Worm (Caenorhabditis elegans) whole organism, mixed stage, embryonic: ENCODE measurements around the gene hsp-12.2.

ENCODE experiments used
- ces-1 ChIP-seq: fragments of 150-350 bp; optimal IDR thresholded peaks from 2 replicates; lab custom pipeline; 2014; ENCODE audit warnings: missing biosample characterization, missing genetic modification reagents, missing genetic modification characterization
- elt-1 ChIP-seq: sonication (generic microtip); optimal IDR thresholded peaks from 2 replicates; lab custom pipeline; 2017; ENCODE audit warnings: missing genetic modification characterization, mild to moderate bottlenecking, missing compliant biosample characterization, antibody characterized with exemption, moderate library complexity, borderline replicate concordance; ENCODE audit not compliant: insufficient read depth
- nhr-12 ChIP-seq: fragments of 150-350 bp; optimal IDR thresholded peaks from 2 replicates; lab custom pipeline; 2014; ENCODE audit warnings: missing biosample characterization, missing genetic modification characterization
- pha-4 ChIP-seq: fragments of 150-350 bp; optimal IDR thresholded peaks from 2 replicates; lab custom pipeline; 2018; ENCODE audit warnings: missing biosample characterization, missing genetic modification reagents, missing genetic modification characterization
- snpc-4 ChIP-seq: fragments of 150-350 bp; optimal IDR thresholded peaks from 2 replicates; lab custom pipeline; 2014; ENCODE audit warnings: missing biosample characterization, missing genetic modification characterization
- unc-62 ChIP-seq: fragments of 150-350 bp; optimal IDR thresholded peaks from 2 replicates; lab custom pipeline; 2014; ENCODE audit warnings: missing biosample characterization, missing genetic modification reagents, missing genetic modification characterization

- TF ChIP-seq unc-62 (GFP tag; lab: Kevin White, UChicago) (no peak), ces-1 (peak; percentile 12), elt-1 (tag; lab: Kevin White, UChicago) (no peak), snpc-4 (tag; lab: Kevin White, UChicago) (no peak), nhr-12 (tag; lab: Kevin White, UChicago) (no peak), pha-4 (tag; lab: Kevin White, UChicago) (peak; percentile 16)
Observed at ce11 chrIII:8106476-8106875, 31.4 kb upstream of the hsp-12.2 start.
